Worm (Caenorhabditis elegans) whole organism, L3 larva: Measurements from ENCODE around the gene C09G9.3.

Experiments used
- ZK546.5 ChIP-seq: sonication (generic microtip); optimal IDR thresholded peaks from 2 replicates; lab custom pipeline; 2017; ENCODE audit warnings: missing biosample characterization, missing genetic modification characterization
- aly-2 ChIP-seq: fragments of 150-350 bp; optimal IDR thresholded peaks from 2 replicates; lab custom pipeline; 2014; ENCODE audit warnings: missing biosample characterization, missing genetic modification characterization
- ama-1 ChIP-seq: fragments of 150-350 bp; optimal IDR thresholded peaks from 2 replicates; lab custom pipeline; 2018
- ceh-28 ChIP-seq: fragments of 150-350 bp; optimal IDR thresholded peaks from 2 replicates; lab custom pipeline; 2014; ENCODE audit warnings: missing biosample characterization, missing genetic modification reagents, missing genetic modification characterization
- ceh-82 ChIP-seq: fragments of 150-350 bp; optimal IDR thresholded peaks from 2 replicates; lab custom pipeline; 2014; ENCODE audit warnings: missing biosample characterization, missing genetic modification characterization
- egl-27 ChIP-seq: sonication (generic microtip); optimal IDR thresholded peaks from 4 replicates; lab custom pipeline; 2017; ENCODE audit warnings: missing biosample characterization, missing genetic modification reagents, missing genetic modification characterization
- egl-5 ChIP-seq: fragments of 150-350 bp; optimal IDR thresholded peaks from 2 replicates; lab custom pipeline; 2017; ENCODE audit warnings: missing biosample characterization, missing genetic modification reagents, missing genetic modification characterization, inconsistent platforms
- elt-2 ChIP-seq: sonication (generic microtip); optimal IDR thresholded peaks from 2 replicates; lab custom pipeline; 2016; ENCODE audit warnings: missing genetic modification reagents, mild to moderate bottlenecking, missing genetic modification characterization, missing compliant biosample characterization
- elt-3 ChIP-seq, 3 experiments: fragments of 150-350 bp in 1 of 3; sonication (generic microtip) in 2 of 3; optimal IDR thresholded peaks; 2 replicates in 2 of 3; 4 replicates in 1 of 3; lab custom pipeline; 2014 to 2017; ENCODE audit warnings: missing biosample characterization in 3 of 3, missing genetic modification characterization in 3 of 3
- eor-1 ChIP-seq, 2 experiments: fragments of 150-350 bp; optimal IDR thresholded peaks; 2 replicates each; lab custom pipeline; 2014 to 2018; ENCODE audit warnings: missing biosample characterization in 2 of 2, missing genetic modification characterization in 2 of 2
- fkh-10 ChIP-seq: sonication (generic microtip); optimal IDR thresholded peaks from 2 replicates; lab custom pipeline; 2017; ENCODE audit warnings: missing biosample characterization, missing genetic modification reagents, missing genetic modification characterization
- fkh-2 ChIP-seq: fragments of 150-350 bp; optimal IDR thresholded peaks from 2 replicates; lab custom pipeline; 2014; ENCODE audit warnings: missing biosample characterization, missing genetic modification reagents, missing genetic modification characterization
- fos-1 ChIP-seq: fragments of 150-350 bp; optimal IDR thresholded peaks from 2 replicates; lab custom pipeline; 2014; ENCODE audit warnings: missing biosample characterization, missing genetic modification characterization
- hmg-11 ChIP-seq: sonication (generic microtip); optimal IDR thresholded peaks from 2 replicates; lab custom pipeline; 2016; ENCODE audit warnings: missing genetic modification characterization, missing compliant biosample characterization
- jun-1 ChIP-seq: fragments of 150-350 bp; optimal IDR thresholded peaks from 2 replicates; lab custom pipeline; 2014; ENCODE audit warnings: missing biosample characterization, missing genetic modification reagents, missing genetic modification characterization
- lin-15B ChIP-seq: fragments of 150-350 bp; optimal IDR thresholded peaks from 2 replicates; lab custom pipeline; 2014; ENCODE audit warnings: missing biosample characterization, missing genetic modification characterization
- lin-39 ChIP-seq: fragments of 150-350 bp; optimal IDR thresholded peaks from 2 replicates; lab custom pipeline; 2018; ENCODE audit warnings: missing biosample characterization, missing genetic modification reagents, missing genetic modification characterization
- lsy-12 ChIP-seq: sonication (generic microtip); optimal IDR thresholded peaks from 2 replicates; lab custom pipeline; 2016; ENCODE audit warnings: mild to moderate bottlenecking, missing genetic modification characterization, missing compliant biosample characterization
- mdl-1 ChIP-seq: fragments of 150-350 bp; optimal IDR thresholded peaks from 2 replicates; lab custom pipeline; 2014; ENCODE audit warnings: missing biosample characterization, missing genetic modification characterization
- mml-1 ChIP-seq: fragments of 150-350 bp; sonication (generic microtip); optimal IDR thresholded peaks from 3 replicates; lab custom pipeline; 2014; ENCODE audit warnings: missing biosample characterization, missing genetic modification characterization
- nfya-1 ChIP-seq: sonication (generic microtip); optimal IDR thresholded peaks from 2 replicates; lab custom pipeline; 2017; ENCODE audit warnings: missing genetic modification characterization, mild to moderate bottlenecking, missing compliant biosample characterization, antibody characterized with exemption, moderate library complexity; ENCODE audit not compliant: insufficient read depth
- nhr-11 ChIP-seq: fragments of 150-350 bp; optimal IDR thresholded peaks from 2 replicates; lab custom pipeline; 2014; ENCODE audit warnings: missing biosample characterization, missing genetic modification characterization
- nhr-12 ChIP-seq: fragments of 150-350 bp; optimal IDR thresholded peaks from 2 replicates; lab custom pipeline; 2014; ENCODE audit warnings: missing biosample characterization, missing genetic modification characterization
- nhr-23 ChIP-seq: fragments of 150-350 bp; optimal IDR thresholded peaks from 2 replicates; lab custom pipeline; 2014; ENCODE audit warnings: missing biosample characterization, missing genetic modification reagents, missing genetic modification characterization
- nhr-237 ChIP-seq: fragments of 150-350 bp; optimal IDR thresholded peaks from 2 replicates; lab custom pipeline; 2014; ENCODE audit warnings: missing biosample characterization, missing genetic modification characterization
- nhr-25 ChIP-seq: sonication (generic microtip); optimal IDR thresholded peaks from 2 replicates; lab custom pipeline; 2017; ENCODE audit warnings: missing biosample characterization, missing genetic modification characterization
- nhr-28 ChIP-seq: fragments of 150-350 bp; optimal IDR thresholded peaks from 2 replicates; lab custom pipeline; 2014; ENCODE audit warnings: missing biosample characterization, missing genetic modification characterization
- nhr-43 ChIP-seq: sonication (generic microtip); optimal IDR thresholded peaks from 2 replicates; lab custom pipeline; 2016; ENCODE audit warnings: mild to moderate bottlenecking, missing genetic modification characterization, missing compliant biosample characterization; ENCODE audit not compliant: poor library complexity, severe bottlenecking
- nhr-76 ChIP-seq: fragments of 150-350 bp; sonication (generic microtip); optimal IDR thresholded peaks from 5 replicates; lab custom pipeline; 2014; ENCODE audit warnings: missing biosample characterization, missing genetic modification characterization
- nhr-77 ChIP-seq: fragments of 150-350 bp; optimal IDR thresholded peaks from 2 replicates; lab custom pipeline; 2014; ENCODE audit warnings: missing biosample characterization, missing genetic modification characterization
- pha-4 ChIP-seq: fragments of 150-350 bp; optimal IDR thresholded peaks from 2 replicates; lab custom pipeline; 2014; ENCODE audit warnings: missing biosample characterization, missing genetic modification reagents, missing genetic modification characterization
- pqm-1 ChIP-seq: fragments of 150-350 bp; optimal IDR thresholded peaks from 2 replicates; lab custom pipeline; 2017; ENCODE audit warnings: missing biosample characterization, missing genetic modification characterization, inconsistent platforms
- snpc-4 ChIP-seq: fragments of 150-350 bp; optimal IDR thresholded peaks from 2 replicates; lab custom pipeline; 2014; ENCODE audit warnings: missing biosample characterization, missing genetic modification characterization
- tbx-2 ChIP-seq: sonication (generic microtip); optimal IDR thresholded peaks from 2 replicates; lab custom pipeline; 2016; ENCODE audit warnings: mild to moderate bottlenecking, missing genetic modification characterization, missing compliant biosample characterization
- unc-39 ChIP-seq: sonication (generic microtip); optimal IDR thresholded peaks from 4 replicates; lab custom pipeline; 2017; ENCODE audit warnings: missing biosample characterization, missing genetic modification characterization
- unc-62 ChIP-seq: fragments of 150-350 bp; sonication (generic microtip); optimal IDR thresholded peaks from 4 replicates; lab custom pipeline; 2014; ENCODE audit warnings: missing biosample characterization, missing genetic modification reagents, missing genetic modification characterization
- zag-1 ChIP-seq: fragments of 150-350 bp; optimal IDR thresholded peaks from 2 replicates; lab custom pipeline; 2014; ENCODE audit warnings: missing biosample characterization, missing genetic modification characterization
- ztf-11 ChIP-seq: fragments of 150-350 bp; optimal IDR thresholded peaks from 2 replicates; lab custom pipeline; 2014; ENCODE audit warnings: missing biosample characterization, missing genetic modification characterization
- ztf-4 ChIP-seq: fragments of 150-350 bp; optimal IDR thresholded peaks from 2 replicates; lab custom pipeline; 2014; ENCODE audit warnings: missing biosample characterization, missing genetic modification characterization

C09G9.3 gene

DNA sequence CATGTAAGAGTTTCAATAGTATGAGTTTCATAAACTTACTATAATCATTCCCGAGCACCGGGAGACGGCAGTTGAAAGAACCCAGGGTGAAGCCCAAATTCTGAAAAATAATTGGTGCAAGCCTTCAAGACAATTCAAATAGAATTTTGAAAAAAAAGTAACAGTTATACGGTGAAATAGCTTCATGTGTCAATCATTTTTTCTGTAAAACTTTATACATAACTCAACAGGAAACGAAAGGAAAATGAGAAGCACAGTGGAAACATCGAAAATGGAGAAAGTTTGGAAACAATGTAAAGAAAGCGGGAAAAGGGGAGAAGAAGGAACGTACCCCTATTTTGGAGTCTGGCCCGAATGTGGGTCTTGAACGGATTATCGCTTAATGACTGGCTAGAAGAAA lies at the start of gene C09G9.3:
C09G9.3 (minus strand) TSS at position 101 of the 400 bp plus-strand sequence.
- no peak for TF ChIP-seq nhr-25
- no peak for TF ChIP-seq ceh-28
- no peak for TF ChIP-seq nhr-77
- no peak for TF ChIP-seq mml-1 (tag; lab: Kevin White, UChicago)
- TF ChIP-seq unc-62 (GFP tag; lab: Kevin White, UChicago), result no peak
- no peak for TF ChIP-seq snpc-4 (tag; lab: Kevin White, UChicago)

DNA sequence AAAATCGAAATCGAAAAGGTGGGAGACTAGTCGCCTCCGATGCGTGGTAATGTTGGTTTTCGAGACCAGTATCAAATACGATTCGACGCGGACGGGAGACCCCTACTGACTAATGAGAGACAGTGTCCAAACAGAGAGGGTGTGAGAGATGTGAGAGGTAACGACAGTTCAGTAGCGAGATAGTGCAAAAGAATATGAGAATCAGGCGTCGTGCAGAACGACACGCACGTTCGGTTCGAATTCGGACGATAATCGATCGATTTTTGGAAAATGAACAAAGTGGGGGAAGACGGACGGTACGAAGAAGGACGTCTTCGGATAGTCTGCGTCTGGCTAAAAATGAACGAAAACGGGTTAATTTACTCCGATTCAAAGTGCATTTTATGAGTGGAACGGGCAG lies 49.1 kb upstream of the C09G9.3 start, which contains the start of gene D1046.16:
D1046.16 (plus strand) TSS at position 195 of the 400 bp plus-strand sequence.
- peak; percentile 53 for TF ChIP-seq nhr-23
- TF ChIP-seq egl-27 (tag; lab: Kevin White, UChicago), result no peak
- no peak for TF ChIP-seq nhr-237
- TF ChIP-seq ZK546.5, result no peak
- peak; percentile 35 for TF ChIP-seq elt-2 (tag; lab: Kevin White, UChicago)
- TF ChIP-seq hmg-11 (tag; lab: Kevin White, UChicago), result peak; percentile 37
- no peak for TF ChIP-seq lin-39 (tag; lab: Kevin White, UChicago)
- TF ChIP-seq fkh-2 (tag; lab: Kevin White, UChicago), result no peak
- TF ChIP-seq snpc-4 (tag; lab: Kevin White, UChicago), result peak; percentile 20
- TF ChIP-seq nhr-43 (tag; lab: Kevin White, UChicago), result peak; percentile 19
- TF ChIP-seq lin-15B (tag; lab: Kevin White, UChicago), result peak; percentile 49
- TF ChIP-seq pha-4 (tag; lab: Kevin White, UChicago), result peak; percentile 42
- no peak for TF ChIP-seq nhr-77
- TF ChIP-seq nfya-1 (tag; lab: Kevin White, UChicago), result peak; percentile 20
- peak; percentile 68 for TF ChIP-seq ceh-28
- peak; percentile 90 for TF ChIP-seq nhr-25
- TF ChIP-seq, all 47 proteins: peak for 10

DNA sequence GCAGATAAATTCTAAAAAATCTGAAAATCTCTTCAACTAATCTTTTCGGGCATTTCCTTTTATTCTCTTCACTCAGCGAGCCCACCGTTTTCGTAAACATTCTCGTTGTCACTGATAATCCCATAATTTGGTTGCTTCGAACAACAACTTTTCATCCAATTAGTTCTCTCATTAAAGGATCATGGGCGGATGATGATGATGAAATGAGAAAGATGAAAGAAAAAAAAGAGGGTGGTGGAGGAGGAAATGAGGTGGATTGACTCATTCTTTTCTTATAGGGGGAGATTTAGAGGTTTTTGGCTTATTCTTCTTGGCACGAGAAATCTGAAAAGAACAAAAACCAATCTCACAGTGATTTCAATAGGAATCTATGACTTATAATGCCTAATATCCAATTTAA lies 48.3 kb upstream of the C09G9.3 start:
- TF ChIP-seq elt-3 (tag; optimal IDR thresholded peaks at IDR 0.05; lab: Kevin White, UChicago) (no peak), nhr-25 (no peak), egl-5 (peak; percentile 72), pha-4 (tag; lab: Kevin White, UChicago) (no peak), fkh-2 (tag; lab: Kevin White, UChicago) (no peak)

DNA sequence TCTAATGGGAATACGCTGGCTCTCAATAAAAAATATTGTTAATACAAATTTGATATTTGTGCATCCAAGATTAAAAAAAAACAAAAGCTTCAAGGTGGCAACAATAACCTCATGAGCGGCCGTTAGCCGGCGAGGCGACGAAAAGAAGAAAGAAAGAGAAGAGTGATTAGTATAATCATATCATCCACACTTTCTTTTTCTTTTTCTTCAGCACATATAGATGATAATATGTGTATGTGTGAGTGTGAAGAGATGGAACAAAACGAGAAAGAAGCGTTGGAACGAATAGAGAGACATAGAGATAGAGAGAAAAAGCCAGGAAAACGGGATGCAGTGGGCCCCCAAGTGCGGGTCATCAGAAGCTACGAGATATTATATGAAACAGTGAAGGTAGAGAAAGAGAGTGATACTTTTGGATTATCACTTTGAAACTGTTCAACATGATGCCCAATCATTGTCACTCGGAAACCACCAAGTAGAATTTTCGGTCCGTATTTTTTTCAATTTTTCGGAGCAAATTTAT lies 47.5 kb upstream of the C09G9.3 start:
- no peak for TF ChIP-seq fkh-2 (tag; lab: Kevin White, UChicago)
- peak in 1 of 3 experiments; percentile 56 for TF ChIP-seq elt-3 (tag; optimal IDR thresholded peaks at IDR 0.05; lab: Kevin White, UChicago)
- TF ChIP-seq nhr-23, result peak; percentile 40
- TF ChIP-seq lin-39 (tag; lab: Kevin White, UChicago), result peak; percentile 6
- TF ChIP-seq lsy-12 (tag; lab: Kevin White, UChicago), result no peak
- no peak for TF ChIP-seq unc-62 (GFP tag; lab: Kevin White, UChicago)
- no peak for TF ChIP-seq snpc-4 (tag; lab: Kevin White, UChicago)
- TF ChIP-seq ztf-4 (tag; lab: Kevin White, UChicago), result no peak
- no peak for TF ChIP-seq nhr-11 (tag; lab: Kevin White, UChicago)
- TF ChIP-seq nfya-1 (tag; lab: Kevin White, UChicago), result peak; percentile 23
- no peak for TF ChIP-seq jun-1 (tag; lab: Kevin White, UChicago)
- no peak for TF ChIP-seq unc-39 (tag; lab: Kevin White, UChicago)
- no peak for TF ChIP-seq fos-1 (tag; lab: Kevin White, UChicago)
- no peak for TF ChIP-seq ceh-82 (tag; lab: Kevin White, UChicago)
- TF ChIP-seq nhr-43 (tag; lab: Kevin White, UChicago), result peak; percentile 1
- peak; percentile 41 for TF ChIP-seq hmg-11 (tag; lab: Kevin White, UChicago)
- TF ChIP-seq mml-1 (tag; lab: Kevin White, UChicago), result no peak
- no peak for TF ChIP-seq zag-1 (tag; lab: Kevin White, UChicago)
- no peak for TF ChIP-seq aly-2 (tag; lab: Kevin White, UChicago)
- TF ChIP-seq pqm-1 (tag; lab: Kevin White, UChicago), result no peak

DNA sequence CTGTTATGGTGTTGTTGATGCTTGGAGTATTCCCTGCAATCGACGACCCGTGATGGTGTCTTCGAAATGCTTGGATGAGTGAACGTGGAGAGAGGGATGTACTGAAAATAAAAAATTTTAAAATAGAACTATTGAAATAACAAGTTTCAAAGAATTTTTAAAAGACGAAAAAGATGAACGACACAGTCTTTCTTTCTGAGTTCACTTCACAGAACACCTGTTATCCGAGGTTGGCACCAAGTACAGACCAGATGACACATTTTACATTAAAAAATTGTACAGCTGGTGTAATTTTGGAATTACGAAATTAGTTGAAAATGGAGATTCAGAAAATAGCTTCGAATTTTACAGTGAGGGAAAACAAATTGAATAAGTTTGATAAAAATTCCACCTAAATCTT lies 45.9 kb upstream of the C09G9.3 start, which contains the start of gene rap-1:
rap-1 (minus strand) TSS at position 101 of the 400 bp plus-strand sequence.
- no peak for TF ChIP-seq zag-1 (tag; lab: Kevin White, UChicago)
- TF ChIP-seq elt-2 (tag; lab: Kevin White, UChicago), result no peak
- no peak for TF ChIP-seq nhr-12 (tag; lab: Kevin White, UChicago)
- no peak for TF ChIP-seq mdl-1
- no peak for TF ChIP-seq nhr-28 (tag; lab: Kevin White, UChicago)
- TF ChIP-seq egl-27 (tag; lab: Kevin White, UChicago), result no peak
- TF ChIP-seq fos-1 (tag; lab: Kevin White, UChicago), result no peak
- no peak for TF ChIP-seq nhr-25
- no peak for TF ChIP-seq eor-1 (tag; optimal IDR thresholded peaks at IDR 0.05; lab: Kevin White, UChicago)
- TF ChIP-seq nhr-76 (tag; lab: Kevin White, UChicago), result no peak
- TF ChIP-seq fkh-2 (tag; lab: Kevin White, UChicago), result no peak
- no peak for TF ChIP-seq lin-15B (tag; lab: Kevin White, UChicago)
- no peak for TF ChIP-seq mml-1 (tag; lab: Kevin White, UChicago)
- TF ChIP-seq ceh-82 (tag; lab: Kevin White, UChicago), result no peak
- no peak for TF ChIP-seq fkh-10 (GFP tag; lab: Kevin White, UChicago)
- no peak for TF ChIP-seq nhr-77
- TF ChIP-seq ama-1 (lab: Kevin White, UChicago), result no peak
- TF ChIP-seq ztf-11 (tag; lab: Kevin White, UChicago), result no peak
- TF ChIP-seq tbx-2 (tag; lab: Kevin White, UChicago), result no peak
